Worm (Caenorhabditis elegans) whole organism, L1 larva: ENCODE measurements around the gene sre-33.

Experiments used
- C04F5.9 ChIP-seq: sonication (generic microtip); optimal IDR thresholded peaks from 2 replicates; lab custom pipeline; 2016; ENCODE audit warnings: missing genetic modification characterization, missing compliant biosample characterization
- jun-1 ChIP-seq: fragments of 150-350 bp; optimal IDR thresholded peaks from 2 replicates; lab custom pipeline; 2014; ENCODE audit warnings: missing biosample characterization, missing genetic modification reagents, missing genetic modification characterization
- nhr-71 ChIP-seq: sonication (generic microtip); optimal IDR thresholded peaks from 2 replicates; lab custom pipeline; 2016; ENCODE audit warnings: mild to moderate bottlenecking, missing genetic modification characterization, moderate library complexity, missing compliant biosample characterization

- TF ChIP-seq nhr-71 (tag; lab: Kevin White, UChicago) (no peak), C04F5.9 (no peak), jun-1 (tag; lab: Kevin White, UChicago) (no peak)
Measured at ce11 chrII:12406394-12406793, 46.7 kb upstream of the sre-33 start, which contains the start of gene sre-30.
